Worm (Caenorhabditis elegans): Measurements from ENCODE around the gene nhr-255.

DNA sequence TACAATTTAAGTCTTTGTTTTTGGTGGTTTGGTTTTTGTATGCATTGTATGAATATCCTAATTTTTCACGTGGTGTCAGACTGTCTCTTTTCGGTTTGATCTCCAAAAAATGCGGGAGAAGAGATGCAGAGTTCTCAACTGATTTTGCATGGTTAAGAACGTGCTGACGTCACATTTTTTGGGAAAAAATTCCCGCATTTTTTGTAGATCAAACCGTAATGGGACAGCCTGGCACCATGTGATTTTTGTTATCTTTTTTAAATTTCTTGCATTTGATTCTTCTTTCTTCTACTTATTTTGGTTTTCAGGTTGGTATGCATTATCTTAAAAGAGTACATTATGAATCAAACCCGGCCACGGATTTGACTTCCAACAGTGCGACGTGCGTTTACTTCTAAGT lies 21.1 kb upstream of the nhr-255 start, which contains the start of gene ZK662.5:
- no peak for TF ChIP-seq unc-62 (GFP tag; optimal IDR thresholded peaks at IDR 0.05)
- TF ChIP-seq elt-3 (tag; optimal IDR thresholded peaks at IDR 0.05), result no peak
- no peak for TF ChIP-seq nhr-28 (tag; optimal IDR thresholded peaks at IDR 0.05)
- no peak for TF ChIP-seq elt-2 (tag; optimal IDR thresholded peaks at IDR 0.05)
- no peak for TF ChIP-seq aly-2 (tag; optimal IDR thresholded peaks at IDR 0.05)
- TF ChIP-seq rnt-1 (tag; optimal IDR thresholded peaks at IDR 0.05), result no peak

Measured in whole organism, L1 larva.